Fruit fly (Drosophila melanogaster) whole organism, embryonic: ENCODE results near the gene CG46459.

Experiments
- BEAF-32 ChIP-seq: fragments of 200-800 bp; sonication (Bioruptor generic); optimal IDR thresholded peaks from 3 replicates; lab custom pipeline; 2017; ENCODE audit warnings: missing biosample characterization, missing genetic modification characterization, mild to moderate bottlenecking, moderate library complexity, missing genetic modification reagents
- Blimp-1 ChIP-seq: fragments of 200-800 bp; sonication (Bioruptor generic); optimal IDR thresholded peaks from 3 replicates; lab custom pipeline; 2018; ENCODE audit warnings: missing biosample characterization, missing genetic modification characterization, mild to moderate bottlenecking, moderate library complexity, missing genetic modification reagents
- CG10321 ChIP-seq: fragments of 200-800 bp; sonication (Bioruptor generic); IDR thresholded peaks from 2 replicates; pipeline ENCODE4 v1.3.6; 2022; ENCODE audit warnings: missing biosample characterization, missing genetic modification characterization
- CG10366 ChIP-seq: fragments of 200-800 bp; sonication (Bioruptor generic); IDR thresholded peaks from 2 replicates; pipeline ENCODE4 v1.3.6; 2022; ENCODE audit warnings: missing biosample characterization, missing genetic modification characterization
- CG11247 ChIP-seq: fragments of 200-800 bp; sonication (Bioruptor generic); IDR thresholded peaks from 2 replicates; pipeline ENCODE4 v1.3.6; 2022; ENCODE audit warnings: missing biosample characterization, missing genetic modification characterization
- CG11398 ChIP-seq: fragments of 200-800 bp; sonication (Bioruptor generic); optimal IDR thresholded peaks from 2 replicates; lab custom pipeline; 2016; ENCODE audit warnings: missing biosample characterization, missing genetic modification characterization
- CG12219 ChIP-seq: fragments of 200-800 bp; sonication (Bioruptor generic); optimal IDR thresholded peaks from 3 replicates; lab custom pipeline; 2018; ENCODE audit warnings: missing biosample characterization, mild to moderate bottlenecking, missing genetic modification characterization
- CG13296 ChIP-seq: fragments of 200-800 bp; sonication (Bioruptor generic); optimal IDR thresholded peaks from 3 replicates; lab custom pipeline; 2018; ENCODE audit warnings: missing biosample characterization, mild to moderate bottlenecking, missing genetic modification characterization
- CG14860 ChIP-seq: fragments of 200-800 bp; sonication (Bioruptor generic); IDR thresholded peaks from 3 replicates; pipeline ENCODE4 v1.3.6; 2022; ENCODE audit warnings: missing biosample characterization, missing genetic modification characterization; ENCODE audit not compliant: partially characterized antibody
- CG1603 ChIP-seq: fragments of 200-800 bp; sonication (Bioruptor generic); optimal IDR thresholded peaks from 2 replicates; lab custom pipeline; 2019; ENCODE audit warnings: missing biosample characterization, mild to moderate bottlenecking, missing genetic modification characterization, moderate library complexity
- CG16815 ChIP-seq: fragments of 200-800 bp; sonication (Bioruptor generic); optimal IDR thresholded peaks from 3 replicates; lab custom pipeline; 2017; ENCODE audit warnings: missing biosample characterization, mild to moderate bottlenecking, missing genetic modification characterization
- CG5245 ChIP-seq: fragments of 200-800 bp; sonication (Bioruptor generic); optimal IDR thresholded peaks from 3 replicates; lab custom pipeline; 2016; ENCODE audit warnings: missing biosample characterization, missing genetic modification characterization
- CG5953 ChIP-seq: fragments of 200-800 bp; sonication (Bioruptor generic); IDR thresholded peaks from 2 replicates; pipeline ENCODE4 v1.3.6; 2022; ENCODE audit warnings: missing biosample characterization, missing genetic modification characterization
- CG6254 ChIP-seq: fragments of 200-800 bp; sonication (Bioruptor generic); optimal IDR thresholded peaks from 3 replicates; lab custom pipeline; 2017; ENCODE audit warnings: mild to moderate bottlenecking, missing biosample characterization, missing genetic modification reagents, missing genetic modification characterization
- CG6654 ChIP-seq: fragments of 200-800 bp; sonication (Bioruptor generic); optimal IDR thresholded peaks from 2 replicates; lab custom pipeline; 2017; ENCODE audit warnings: missing biosample characterization, mild to moderate bottlenecking, missing genetic modification characterization
- CG6854 ChIP-seq: fragments of 200-800 bp; sonication (Bioruptor generic); optimal IDR thresholded peaks from 3 replicates; lab custom pipeline; 2017; ENCODE audit warnings: missing biosample characterization, mild to moderate bottlenecking, missing genetic modification characterization
- CG7357 ChIP-seq: fragments of 200-800 bp; sonication (Bioruptor generic); IDR thresholded peaks from 3 replicates; pipeline ENCODE4 v1.3.6; 2022; ENCODE audit warnings: missing biosample characterization, missing genetic modification characterization
- CG7556 ChIP-seq: fragments of 200-800 bp; sonication (Bioruptor generic); optimal IDR thresholded peaks from 2 replicates; lab custom pipeline; 2017; ENCODE audit warnings: missing biosample characterization, mild to moderate bottlenecking, missing genetic modification characterization
- CG8359 ChIP-seq: fragments of 200-800 bp; sonication (Bioruptor generic); optimal IDR thresholded peaks from 2 replicates; lab custom pipeline; 2017; ENCODE audit warnings: missing biosample characterization, mild to moderate bottlenecking, missing genetic modification characterization, borderline replicate concordance
- CG9817 ChIP-seq: fragments of 200-800 bp; sonication (Bioruptor generic); optimal IDR thresholded peaks from 2 replicates; lab custom pipeline; 2018; ENCODE audit warnings: missing biosample characterization, mild to moderate bottlenecking, missing genetic modification characterization, moderate library complexity
- Dek ChIP-seq: fragments of 200-800 bp; sonication (Bioruptor generic); optimal IDR thresholded peaks from 3 replicates; lab custom pipeline; 2019; ENCODE audit warnings: missing biosample characterization, mild to moderate bottlenecking, missing genetic modification characterization, moderate library complexity
- Dip2 ChIP-seq: fragments of 200-800 bp; sonication (Bioruptor generic); IDR thresholded peaks from 2 replicates; pipeline ENCODE4 v1.3.6; 2022; ENCODE audit warnings: missing biosample characterization, missing genetic modification characterization
- E2f1 ChIP-seq: fragments of 200-800 bp; sonication (Bioruptor generic); IDR thresholded peaks from 2 replicates; pipeline ENCODE4 v1.3.6; 2022; ENCODE audit warnings: missing biosample characterization, missing genetic modification characterization
- GATAe ChIP-seq: fragments of 200-800 bp; sonication (Bioruptor generic); conservative IDR thresholded peaks from 2 replicates; pipeline ENCODE4 v1.3.6; 2022; ENCODE audit warnings: missing biosample characterization, missing genetic modification characterization
- HLH4C ChIP-seq: fragments of 200-800 bp; sonication (Bioruptor generic); IDR thresholded peaks from 3 replicates; pipeline ENCODE4 v1.3.6; 2022; ENCODE audit warnings: missing biosample characterization, missing genetic modification characterization; ENCODE audit not compliant: partially characterized antibody
- Hsf ChIP-seq: fragments of 200-800 bp; sonication (Bioruptor generic); optimal IDR thresholded peaks from 3 replicates; lab custom pipeline; 2016; ENCODE audit warnings: missing biosample characterization, missing genetic modification characterization
- Max ChIP-seq: fragments of 200-800 bp; sonication (Bioruptor generic); optimal IDR thresholded peaks from 2 replicates; lab custom pipeline; 2016; ENCODE audit warnings: missing biosample characterization, mild to moderate bottlenecking, missing genetic modification characterization
- NFAT ChIP-seq: fragments of 200-800 bp; sonication (Bioruptor generic); IDR thresholded peaks from 2 replicates; pipeline ENCODE4 v1.3.6; 2022; ENCODE audit warnings: missing biosample characterization, missing genetic modification characterization
- NfI ChIP-seq: fragments of 200-800 bp; sonication (Bioruptor generic); optimal IDR thresholded peaks from 3 replicates; lab custom pipeline; 2018; ENCODE audit warnings: missing biosample characterization, mild to moderate bottlenecking, missing genetic modification characterization, moderate library complexity
- Ravus ChIP-seq: fragments of 200-800 bp; sonication (Bioruptor generic); IDR thresholded peaks from 2 replicates; pipeline ENCODE4 v1.3.6; 2022; ENCODE audit warnings: missing biosample characterization, missing genetic modification characterization
- Rx ChIP-seq: fragments of 200-800 bp; sonication (Bioruptor generic); IDR thresholded peaks from 2 replicates; pipeline ENCODE4 v1.3.6; 2022; ENCODE audit warnings: missing biosample characterization, missing genetic modification characterization
- Ssrp ChIP-seq: fragments of 200-800 bp; sonication (Bioruptor generic); optimal IDR thresholded peaks from 2 replicates; lab custom pipeline; 2018; ENCODE audit warnings: missing biosample characterization, mild to moderate bottlenecking, missing genetic modification characterization, moderate library complexity
- Tbp ChIP-seq: fragments of >200 bp; optimal IDR thresholded peaks from 2 replicates; lab custom pipeline; 2018; ENCODE audit warnings: missing biosample characterization, missing genetic modification characterization
- Trl ChIP-seq, 3 experiments: fragments of >200 bp in 2 of 3; fragments of 200-800 bp in 1 of 3; sonication (Bioruptor generic) in 1 of 3; optimal IDR thresholded peaks; 2 replicates in 1 of 3; 3 replicates in 2 of 3; lab custom pipeline; 2016 to 2017; ENCODE audit warnings: missing biosample characterization in 1 of 3, missing genetic modification characterization in 1 of 3
- al ChIP-seq: fragments of 200-800 bp; sonication (Bioruptor generic); IDR thresholded peaks from 2 replicates; pipeline ENCODE4 v1.3.6; 2022; ENCODE audit warnings: missing biosample characterization, missing genetic modification characterization
- cas ChIP-seq: fragments of 200-800 bp; sonication (Bioruptor generic); IDR thresholded peaks from 2 replicates; pipeline ENCODE4 v1.3.6; 2022; ENCODE audit warnings: missing biosample characterization, missing genetic modification characterization
- caup ChIP-seq: fragments of 200-800 bp; sonication (Bioruptor generic); optimal IDR thresholded peaks from 3 replicates; lab custom pipeline; 2017; ENCODE audit warnings: missing biosample characterization, mild to moderate bottlenecking, missing genetic modification characterization, moderate library complexity; ENCODE audit not compliant: severe bottlenecking
- chif ChIP-seq, 2 experiments: fragments of 200-800 bp; sonication (Bioruptor generic); optimal IDR thresholded peaks; 3 replicates each; lab custom pipeline; 2016; ENCODE audit warnings: missing biosample characterization in 2 of 2, missing genetic modification characterization in 2 of 2
- chm ChIP-seq: fragments of 200-800 bp; sonication (Bioruptor generic); IDR thresholded peaks from 2 replicates; pipeline ENCODE4 v1.3.6; 2022; ENCODE audit warnings: missing biosample characterization, missing genetic modification characterization
- ci ChIP-seq: fragments of 200-800 bp; sonication (Bioruptor generic); IDR thresholded peaks from 3 replicates; pipeline ENCODE4 v1.3.6; 2022; ENCODE audit warnings: missing biosample characterization, missing genetic modification characterization
- dmrt11E ChIP-seq: fragments of 200-800 bp; sonication (Bioruptor generic); optimal IDR thresholded peaks from 3 replicates; lab custom pipeline; 2018; ENCODE audit warnings: missing biosample characterization, mild to moderate bottlenecking, missing genetic modification characterization, moderate library complexity
- dysf ChIP-seq: fragments of 200-800 bp; sonication (Bioruptor generic); IDR thresholded peaks from 3 replicates; pipeline ENCODE4 v1.3.6; 2022; ENCODE audit warnings: missing biosample characterization, missing genetic modification characterization
- klu ChIP-seq: fragments of 200-800 bp; sonication (Bioruptor generic); IDR thresholded peaks from 2 replicates; pipeline ENCODE4 v1.3.6; 2022; ENCODE audit warnings: missing biosample characterization, missing genetic modification characterization
- luna ChIP-seq: fragments of 200-800 bp; sonication (Bioruptor generic); optimal IDR thresholded peaks from 2 replicates; lab custom pipeline; 2016; ENCODE audit warnings: missing biosample characterization, missing genetic modification characterization
- oc ChIP-seq: fragments of 200-800 bp; sonication (Bioruptor generic); optimal IDR thresholded peaks from 2 replicates; lab custom pipeline; 2018; ENCODE audit warnings: missing biosample characterization, mild to moderate bottlenecking, missing genetic modification characterization, moderate library complexity
- pfk ChIP-seq: fragments of 200-800 bp; sonication (Bioruptor generic); optimal IDR thresholded peaks from 2 replicates; lab custom pipeline; 2018; ENCODE audit warnings: missing biosample characterization, mild to moderate bottlenecking, missing genetic modification characterization, moderate library complexity
- row ChIP-seq: fragments of 200-800 bp; sonication (Bioruptor generic); IDR thresholded peaks from 3 replicates; pipeline ENCODE4 v1.3.6; 2022; ENCODE audit warnings: missing biosample characterization, missing genetic modification characterization
- sc ChIP-seq, 3 experiments: fragments of >200 bp in 2 of 3; fragments of 200-800 bp in 1 of 3; sonication (Bioruptor generic) in 1 of 3; optimal IDR thresholded peaks; 2 replicates in 2 of 3; 3 replicates in 1 of 3; lab custom pipeline; 2017; ENCODE audit warnings: mild to moderate bottlenecking in 1 of 3, missing biosample characterization in 1 of 3, missing genetic modification characterization in 1 of 3, missing genetic modification reagents in 1 of 3
- seq ChIP-seq: fragments of 200-800 bp; sonication (Bioruptor generic); IDR thresholded peaks from 2 replicates; pipeline ENCODE4 v1.3.6; 2022; ENCODE audit warnings: missing biosample characterization, missing genetic modification characterization
- unpg ChIP-seq: fragments of 200-800 bp; sonication (Bioruptor generic); optimal IDR thresholded peaks from 3 replicates; lab custom pipeline; 2018; ENCODE audit warnings: missing biosample characterization, mild to moderate bottlenecking, missing genetic modification characterization, moderate library complexity

CG46459 gene

dm6 chr3R:10681682-10681962 lies 14.8 kb upstream of the CG46459 start (continued):
- peak; percentile 70 for TF ChIP-seq seq (GFP tag; lab: Robert Waterston, UW)
- TF ChIP-seq CG8359 (GFP tag; lab: Kevin White, UChicago): peak; percentile 19
- no peak for TF ChIP-seq BEAF-32 (GFP tag; lab: Kevin White, UChicago)
- TF ChIP-seq CG12219 (GFP tag; lab: Kevin White, UChicago): peak; percentile 18
- peak; percentile 43 for TF ChIP-seq CG6254 (GFP tag; lab: Kevin White, UChicago)
- TF ChIP-seq CG5953: peak; percentile 47; the same call in 1 of the 2 replicates
- no peak for TF ChIP-seq Max (GFP tag; lab: Kevin White, UChicago)
- no peak; the same call in 1 of the 2 replicates for TF ChIP-seq chm
- peak; percentile 42; the same call in 1 of the 2 replicates for TF ChIP-seq klu
- TF ChIP-seq CG13296 (GFP tag; lab: Kevin White, UChicago): no peak
- TF ChIP-seq Blimp-1: peak; percentile 37
- TF ChIP-seq Dip2 (GFP tag; lab: Robert Waterston, UW): no peak
- peak; percentile 48 for TF ChIP-seq NFAT (GFP tag; lab: Robert Waterston, UW)
- TF ChIP-seq CG11398 (GFP tag; lab: Kevin White, UChicago): no peak
- no peak for TF ChIP-seq CG7357 (GFP tag; lab: Robert Waterston, UW)
- no peak for TF ChIP-seq pfk
- TF ChIP-seq E2f1 (GFP tag; lab: Robert Waterston, UW): peak; percentile 66
- peak; percentile 9 for TF ChIP-seq row (GFP tag; lab: Robert Waterston, UW)
- peak; percentile 1 for TF ChIP-seq Dek (tag; lab: Kevin White, UChicago)
- TF ChIP-seq CG14860 (GFP tag; lab: Robert Waterston, UW): no peak
- TF ChIP-seq oc (tag; lab: Kevin White, UChicago): peak; percentile 4
- peak; percentile 71 for TF ChIP-seq dysf
- peak; percentile 11 for TF ChIP-seq caup (GFP tag; lab: Kevin White, UChicago)
- TF ChIP-seq luna (GFP tag; lab: Kevin White, UChicago): no peak
- TF ChIP-seq Tbp: no peak
- TF ChIP-seq chif (GFP tag; optimal IDR thresholded peaks at IDR 0.05; lab: Kevin White, UChicago): no peak
- no peak for TF ChIP-seq sc (optimal IDR thresholded peaks at IDR 0.05; lab: Kevin White, UChicago)
- no peak for TF ChIP-seq sc (GFP tag; optimal IDR thresholded peaks at IDR 0.05; lab: Kevin White, UChicago)
- peak; percentile 75 for TF ChIP-seq CG10366 (GFP tag; lab: Robert Waterston, UW)
- TF ChIP-seq HLH4C (GFP tag; lab: Robert Waterston, UW): no peak
- TF ChIP-seq ci (GFP tag; lab: Robert Waterston, UW): peak; percentile 82
- TF ChIP-seq cas (GFP tag; lab: Robert Waterston, UW): no peak
- TF ChIP-seq GATAe: no peak
- TF ChIP-seq CG5245 (GFP tag; lab: Kevin White, UChicago): peak; percentile 61
- no peak for TF ChIP-seq CG6854 (GFP tag; lab: Kevin White, UChicago)
- peak; percentile 60 for TF ChIP-seq CG11247 (GFP tag; lab: Robert Waterston, UW)
- TF ChIP-seq NfI: peak; percentile 25
- peak; percentile 42; the same call in 1 of the 2 replicates for TF ChIP-seq al (GFP tag; lab: Robert Waterston, UW)
- peak; percentile 62 for TF ChIP-seq CG1603 (tag; lab: Kevin White, UChicago)
- peak; percentile 51; the same call in 1 of the 2 replicates for TF ChIP-seq Rx (GFP tag; lab: Robert Waterston, UW)
- TF ChIP-seq Hsf (GFP tag; lab: Kevin White, UChicago): no peak
- no peak for TF ChIP-seq Trl (optimal IDR thresholded peaks at IDR 0.05; lab: Kevin White, UChicago)
- no peak for TF ChIP-seq Trl (GFP tag; optimal IDR thresholded peaks at IDR 0.05; lab: Kevin White, UChicago)
- peak; percentile 8 for TF ChIP-seq CG9817 (tag; lab: Kevin White, UChicago)
- TF ChIP-seq dmrt11E (tag; lab: Kevin White, UChicago): peak; percentile 40
- TF ChIP-seq CG7556 (GFP tag; lab: Kevin White, UChicago): no peak
- 0 out of 2 replicates have a peak, but pooled peaks have one; percentile 33 for TF ChIP-seq CG10321 (GFP tag; lab: Robert Waterston, UW)
- peak; percentile 51 for TF ChIP-seq Ssrp (tag; lab: Kevin White, UChicago)
- 0 out of 2 replicates have a peak, but pooled peaks have one; percentile 5 for TF ChIP-seq Ravus (GFP tag; lab: Robert Waterston, UW)
- TF ChIP-seq CG16815 (GFP tag; lab: Kevin White, UChicago): no peak
- TF ChIP-seq unpg (GFP tag; lab: Kevin White, UChicago): peak; percentile 75
- peak; percentile 13 for TF ChIP-seq CG6654
